Worm (Caenorhabditis elegans) whole organism, L4 larva: ENCODE measurements around the gene ZC196.4.

Experiments used
- ama-1 ChIP-seq: fragments of 150-350 bp; optimal IDR thresholded peaks from 2 replicates; lab custom pipeline; 2014; ENCODE audit warnings: inconsistent platforms, mixed read lengths
- ces-1 ChIP-seq: fragments of 150-350 bp; sonication (generic microtip); optimal IDR thresholded peaks from 4 replicates; lab custom pipeline; 2014; ENCODE audit warnings: missing biosample characterization, missing genetic modification reagents, missing genetic modification characterization
- daf-12 ChIP-seq: fragments of 150-350 bp; optimal IDR thresholded peaks from 2 replicates; lab custom pipeline; 2014; ENCODE audit warnings: missing biosample characterization, missing genetic modification reagents, missing genetic modification characterization
- dmd-6 ChIP-seq: fragments of 200-800 bp; sonication (Bioruptor generic); IDR thresholded peaks from 2 replicates; pipeline ENCODE4 v1.3.6; 2022; ENCODE audit warnings: missing genetic modification reagents, missing genetic modification characterization, missing compliant biosample characterization
- dpl-1 ChIP-seq: fragments of 150-350 bp; optimal IDR thresholded peaks from 2 replicates; lab custom pipeline; 2014; ENCODE audit warnings: missing biosample characterization, missing genetic modification reagents, missing genetic modification characterization
- egl-43 ChIP-seq: fragments of 200-800 bp; sonication (Bioruptor generic); IDR thresholded peaks from 2 replicates; pipeline ENCODE4 v1.3.6; 2022; ENCODE audit warnings: missing genetic modification reagents, missing genetic modification characterization, missing compliant biosample characterization
- lin-15B ChIP-seq: fragments of 150-350 bp; sonication (generic microtip); optimal IDR thresholded peaks from 3 replicates; lab custom pipeline; 2014; ENCODE audit warnings: missing biosample characterization, missing genetic modification characterization
- madf-5 ChIP-seq, 2 experiments: fragments of 200-800 bp; sonication (Bioruptor generic); IDR thresholded peaks; 2 replicates each; pipeline ENCODE4 v1.3.6; 2022; ENCODE audit warnings: missing compliant biosample characterization in 2 of 2, missing genetic modification characterization in 2 of 2
- nhr-102 ChIP-seq: sonication (generic microtip); optimal IDR thresholded peaks from 2 replicates; lab custom pipeline; 2016; ENCODE audit warnings: mild to moderate bottlenecking, missing genetic modification characterization, moderate library complexity, missing compliant biosample characterization
- nhr-28 ChIP-seq: fragments of 150-350 bp; optimal IDR thresholded peaks from 2 replicates; lab custom pipeline; 2014; ENCODE audit warnings: missing biosample characterization, missing genetic modification characterization
- nhr-76 ChIP-seq: fragments of 150-350 bp; optimal IDR thresholded peaks from 2 replicates; lab custom pipeline; 2014; ENCODE audit warnings: missing biosample characterization, missing genetic modification characterization
- pqm-1 ChIP-seq: sonication (generic microtip); optimal IDR thresholded peaks from 2 replicates; lab custom pipeline; 2017; ENCODE audit warnings: missing biosample characterization, missing genetic modification characterization
- ztf-11 ChIP-seq: fragments of 150-350 bp; optimal IDR thresholded peaks from 2 replicates; lab custom pipeline; 2014; ENCODE audit warnings: missing biosample characterization, missing genetic modification characterization

ce11 chrV:8784485-8784884 lies 51.6 kb downstream of the ZC196.4 start:
- TF ChIP-seq nhr-28 (tag; lab: Kevin White, UChicago), result no peak
- no peak for TF ChIP-seq egl-43
- no peak for TF ChIP-seq pqm-1
- TF ChIP-seq dmd-6, result no peak
- TF ChIP-seq madf-5 (GFP tag; IDR thresholded peaks at IDR 0.05; lab: Robert Waterston, UW), result no peak
- no peak for TF ChIP-seq daf-12
- no peak for TF ChIP-seq nhr-102 (tag; lab: Kevin White, UChicago)
- TF ChIP-seq dpl-1 (GFP tag; lab: Kevin White, UChicago), result no peak
- no peak for TF ChIP-seq ama-1
- no peak for TF ChIP-seq nhr-76
- TF ChIP-seq ztf-11 (tag; lab: Kevin White, UChicago), result no peak
- TF ChIP-seq ces-1 (GFP tag; lab: Kevin White, UChicago), result no peak
- TF ChIP-seq lin-15B (tag; lab: Kevin White, UChicago), result no peak
